Worm (Caenorhabditis elegans): ENCODE results near the gene wht-4.

wht-4 gene

DNA sequence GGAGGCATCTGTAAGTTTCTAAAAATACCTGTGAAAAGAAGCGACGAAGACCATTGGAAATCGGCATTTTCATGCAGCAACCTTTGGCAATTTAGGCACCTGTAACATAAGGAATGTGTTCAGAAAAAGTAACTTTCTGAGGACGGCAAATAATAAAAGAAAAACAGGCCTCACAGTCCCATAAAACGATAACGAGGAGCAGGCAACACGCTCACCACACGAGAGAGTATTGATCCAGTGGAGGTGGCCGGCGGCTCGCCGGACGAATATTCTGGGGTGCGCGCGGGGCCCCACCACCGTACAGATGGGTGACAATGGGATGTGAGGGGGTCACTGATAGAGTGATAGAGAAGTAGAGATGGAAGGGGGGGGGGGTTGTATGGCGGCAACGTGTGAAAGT, 3.8 kb upstream of the wht-4 start, which contains the start of gene F02E11.3:
Gene F02E11.3 (minus strand): TSS at position 101 of the 400 bp plus-strand sequence.
- no peak for TF ChIP-seq elt-1 (tag; optimal IDR thresholded peaks at IDR 0.05)
- TF ChIP-seq nhr-77 (tag; optimal IDR thresholded peaks at IDR 0.05) = no peak
- no peak for TF ChIP-seq lsy-2 (tag; optimal IDR thresholded peaks at IDR 0.05)
- no peak for TF ChIP-seq nhr-21 (tag; optimal IDR thresholded peaks at IDR 0.05)
- TF ChIP-seq nhr-129 (tag; optimal IDR thresholded peaks at IDR 0.05) = no peak
- TF ChIP-seq ceh-16 (tag; optimal IDR thresholded peaks at IDR 0.05) = no peak
- TF ChIP-seq skn-1 (tag; optimal IDR thresholded peaks at IDR 0.05) = no peak
- TF ChIP-seq fos-1 (tag; optimal IDR thresholded peaks at IDR 0.05) = no peak
- TF ChIP-seq peb-1 (tag; optimal IDR thresholded peaks at IDR 0.05) = no peak
- TF ChIP-seq R02D3.7 (tag; optimal IDR thresholded peaks at IDR 0.05) = no peak
- TF ChIP-seq sma-3 (GFP tag; optimal IDR thresholded peaks at IDR 0.05) = no peak
- TF ChIP-seq ztf-1 (GFP tag; conservative IDR thresholded peaks at IDR 0.05) = no peak
- no peak for TF ChIP-seq nhr-23 (tag; optimal IDR thresholded peaks at IDR 0.05)
- no peak for TF ChIP-seq nhr-25 (tag; optimal IDR thresholded peaks at IDR 0.05)
- no peak for TF ChIP-seq nhr-6 (tag; optimal IDR thresholded peaks at IDR 0.05)
- no peak for TF ChIP-seq nhr-10 (tag; optimal IDR thresholded peaks at IDR 0.05)
- no peak for TF ChIP-seq ztf-4 (tag; optimal IDR thresholded peaks at IDR 0.05)
- TF ChIP-seq unc-55 (GFP tag; optimal IDR thresholded peaks at IDR 0.05) = no peak
- no peak for TF ChIP-seq sem-4 (tag; optimal IDR thresholded peaks at IDR 0.05)

ce11 chrII:3277686-3278085, 1.0 kb upstream of the wht-4 start, which contains the start of gene F02E11.4:
F02E11.4 (minus strand) TSS chrII:3277786.
- TF ChIP-seq crh-2 (tag; optimal IDR thresholded peaks at IDR 0.05) (no peak), egl-27 (tag; optimal IDR thresholded peaks at IDR 0.05) (no peak), zag-1 (tag; optimal IDR thresholded peaks at IDR 0.05) (no peak), C34F6.9 (tag; optimal IDR thresholded peaks at IDR 0.05) (no peak), nhr-237 (tag; optimal IDR thresholded peaks at IDR 0.05) (no peak), ztf-11 (tag; optimal IDR thresholded peaks at IDR 0.05) (no peak), mbf-1 (tag; optimal IDR thresholded peaks at IDR 0.05) (no peak), blmp-1 (tag; optimal IDR thresholded peaks at IDR 0.05; ENCODE audit: insufficient read depth) (no peak), mdl-1 (tag; optimal IDR thresholded peaks at IDR 0.05) (no peak), nhr-6 (tag; optimal IDR thresholded peaks at IDR 0.05) (no peak)

DNA sequence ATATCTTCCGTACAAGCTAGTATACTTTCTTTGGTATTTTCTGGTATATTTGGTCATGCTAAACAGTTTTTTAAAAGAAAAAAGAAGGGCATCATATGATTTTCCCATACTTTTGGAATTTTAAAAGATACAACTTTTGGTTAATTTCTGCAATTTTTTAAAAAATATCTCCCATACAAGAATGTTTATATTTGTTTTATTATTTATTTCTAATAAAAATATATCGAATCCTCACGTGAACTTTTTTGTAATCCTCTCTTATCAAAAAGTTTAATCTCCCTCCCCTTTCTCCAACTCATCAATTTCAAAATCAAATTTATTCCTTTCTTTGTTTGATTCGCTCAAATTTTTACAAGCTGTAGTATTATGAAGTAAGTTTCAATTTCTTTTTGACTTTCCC, 3.6 kb downstream of the wht-4 start, which contains the start of gene nep-13:
Gene nep-13 (plus strand): TSS at position 301 of the 400 bp plus-strand sequence.
- no peak for TF ChIP-seq lin-39 (tag; optimal IDR thresholded peaks at IDR 0.05)
- no peak for TF ChIP-seq nhr-10 (tag; optimal IDR thresholded peaks at IDR 0.05)
- TF ChIP-seq sma-3 (GFP tag; optimal IDR thresholded peaks at IDR 0.05) = no peak
- no peak for TF ChIP-seq skn-1 (tag; optimal IDR thresholded peaks at IDR 0.05)
- no peak for TF ChIP-seq lin-11 (tag; optimal IDR thresholded peaks at IDR 0.05)
- TF ChIP-seq ceh-82 (tag; optimal IDR thresholded peaks at IDR 0.05) = no peak
- TF ChIP-seq nhr-77 (tag; optimal IDR thresholded peaks at IDR 0.05) = no peak
- no peak for TF ChIP-seq C34F6.9 (tag; optimal IDR thresholded peaks at IDR 0.05)
- TF ChIP-seq ztf-11 (tag; optimal IDR thresholded peaks at IDR 0.05) = no peak
- no peak for TF ChIP-seq alr-1 (tag; optimal IDR thresholded peaks at IDR 0.05)

- no peak for TF ChIP-seq egl-27 (tag; optimal IDR thresholded peaks at IDR 0.05)
- no peak for TF ChIP-seq unc-39 (tag; optimal IDR thresholded peaks at IDR 0.05)
- no peak for TF ChIP-seq unc-62 (GFP tag; optimal IDR thresholded peaks at IDR 0.05)
- TF ChIP-seq lin-39 (tag; optimal IDR thresholded peaks at IDR 0.05) = no peak
- TF ChIP-seq R02D3.7 (tag; optimal IDR thresholded peaks at IDR 0.05) = no peak
- no peak for TF ChIP-seq lin-13 (GFP tag; optimal IDR thresholded peaks at IDR 0.05)
- no peak for TF ChIP-seq nhr-237 (tag; optimal IDR thresholded peaks at IDR 0.05)
- TF ChIP-seq unc-55 (GFP tag; optimal IDR thresholded peaks at IDR 0.05) = no peak
- no peak for TF ChIP-seq nhr-10 (tag; optimal IDR thresholded peaks at IDR 0.05)
- TF ChIP-seq skn-1 (tag; optimal IDR thresholded peaks at IDR 0.05) = no peak
Observed at ce11 chrII:3284558-3284957, 5.8 kb downstream of the wht-4 start, which contains the start of gene scl-15. scl-15 (minus strand) TSS chrII:3284658.

DNA sequence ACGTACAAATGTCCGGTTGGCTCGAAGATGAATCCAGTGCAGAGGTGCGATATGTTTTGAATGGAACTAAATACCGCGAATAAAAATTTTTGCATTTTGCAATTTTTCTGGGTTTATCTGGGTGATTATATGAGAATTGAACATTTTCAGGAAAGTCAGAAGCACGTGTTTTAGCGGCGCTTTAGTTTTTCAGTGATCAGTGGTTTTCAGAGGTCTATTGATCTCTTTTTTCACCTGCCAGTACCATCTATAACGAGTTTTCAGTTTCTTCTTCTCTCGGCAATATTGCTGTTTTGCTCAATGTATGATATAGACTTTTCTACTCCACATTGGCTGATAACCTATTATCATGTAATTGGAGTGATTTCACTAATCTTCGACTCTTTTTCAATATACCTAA, 8.3 kb downstream of the wht-4 start, which contains the start of gene sri-63:
Gene sri-63 (plus strand): TSS at position 301 of the 400 bp plus-strand sequence.
- no peak for TF ChIP-seq blmp-1 (tag; optimal IDR thresholded peaks at IDR 0.05; ENCODE audit: insufficient read depth)
- TF ChIP-seq C34F6.9 (tag; optimal IDR thresholded peaks at IDR 0.05) = no peak
- no peak for TF ChIP-seq Y55F3AM.14 (GFP tag; optimal IDR thresholded peaks at IDR 0.05)
- no peak for TF ChIP-seq zag-1 (tag; optimal IDR thresholded peaks at IDR 0.05)

Data from whole organism, L2 larva.